Fruit fly (Drosophila melanogaster) whole organism, embryonic: ENCODE measurements around the gene tw.

Experiments used
- Aef1 ChIP-seq: fragments of 200-800 bp; sonication (Bioruptor generic); IDR thresholded peaks from 3 replicates; pipeline ENCODE4 v1.3.6; 2022; ENCODE audit warnings: missing biosample characterization, missing genetic modification characterization
- CG10366 ChIP-seq: fragments of 200-800 bp; sonication (Bioruptor generic); IDR thresholded peaks from 2 replicates; pipeline ENCODE4 v1.3.6; 2022; ENCODE audit warnings: missing biosample characterization, missing genetic modification characterization
- CG1529 ChIP-seq: fragments of 200-800 bp; sonication (Bioruptor generic); optimal IDR thresholded peaks from 3 replicates; lab custom pipeline; 2018; ENCODE audit warnings: missing biosample characterization, missing genetic modification characterization
- CG3838 ChIP-seq: fragments of 200-800 bp; sonication (Bioruptor generic); optimal IDR thresholded peaks from 3 replicates; lab custom pipeline; 2016; ENCODE audit warnings: missing biosample characterization, missing genetic modification characterization
- CG7839 ChIP-seq: fragments of 200-800 bp; sonication (Bioruptor generic); optimal IDR thresholded peaks from 3 replicates; lab custom pipeline; 2018; ENCODE audit warnings: missing biosample characterization, mild to moderate bottlenecking, missing genetic modification characterization, moderate library complexity
- CG8281 ChIP-seq: fragments of 200-800 bp; sonication (Bioruptor generic); optimal IDR thresholded peaks from 2 replicates; lab custom pipeline; 2018; ENCODE audit warnings: missing biosample characterization, mild to moderate bottlenecking, missing genetic modification characterization, moderate library complexity
- Lim3 ChIP-seq: fragments of 200-800 bp; sonication (Bioruptor generic); IDR thresholded peaks from 2 replicates; pipeline ENCODE4 v1.3.6; 2022; ENCODE audit warnings: missing biosample characterization, missing genetic modification characterization
- chn ChIP-seq: fragments of 200-800 bp; sonication (Bioruptor generic); optimal IDR thresholded peaks from 2 replicates; lab custom pipeline; 2016; ENCODE audit warnings: missing biosample characterization, missing genetic modification characterization
- h ChIP-seq: fragments of >200 bp; optimal IDR thresholded peaks from 2 replicates; lab custom pipeline; 2017
- pita ChIP-seq: fragments of 200-800 bp; sonication (Bioruptor generic); optimal IDR thresholded peaks from 2 replicates; lab custom pipeline; 2017; ENCODE audit warnings: missing biosample characterization, mild to moderate bottlenecking, missing genetic modification characterization

DNA sequence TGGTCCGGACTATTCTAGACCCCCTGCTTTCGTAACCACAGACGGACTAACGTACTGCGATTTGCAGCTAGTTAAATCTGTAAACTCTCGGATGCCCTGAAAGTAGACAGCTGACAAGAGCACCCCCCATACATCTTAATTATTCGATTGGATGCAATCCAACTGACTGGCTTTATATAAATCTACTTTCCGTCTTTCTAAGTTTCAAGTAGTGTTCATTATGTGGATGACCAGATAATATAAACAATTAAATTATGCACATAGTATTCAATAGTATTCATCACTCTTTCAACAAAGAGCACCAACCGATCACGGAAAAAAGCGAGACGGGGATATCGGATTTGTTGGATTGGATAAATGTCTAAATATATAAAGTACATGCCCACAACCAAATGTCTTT, 22.5 kb upstream of the tw start:
- no peak for TF ChIP-seq Lim3
- TF ChIP-seq Aef1 (GFP tag; lab: Robert Waterston, UW), result no peak
- no peak for TF ChIP-seq chn (GFP tag; lab: Kevin White, UChicago)
- TF ChIP-seq CG10366, result no peak
- no peak for TF ChIP-seq CG8281 (tag; lab: Kevin White, UChicago)
- no peak for TF ChIP-seq h (lab: Kevin White, UChicago)
- no peak for TF ChIP-seq CG7839 (tag; lab: Kevin White, UChicago)
- TF ChIP-seq CG1529 (GFP tag; lab: Kevin White, UChicago), result no peak
- TF ChIP-seq CG3838 (GFP tag; lab: Kevin White, UChicago), result no peak
- TF ChIP-seq pita (GFP tag; lab: Kevin White, UChicago), result no peak
